Worm (Caenorhabditis elegans) whole organism, L4 larva: ENCODE data around the gene srd-15.
A peak's percentile ranks its signal among the peaks of the same experiment; 100 is the strongest.

Experiments used
- F26F4.8 ChIP-seq: fragments of 200-800 bp; sonication (Bioruptor generic); conservative IDR thresholded peaks from 2 replicates; pipeline ENCODE4 v1.3.6; 2022; ENCODE audit warnings: missing genetic modification characterization, missing compliant biosample characterization
- F49E8.2 ChIP-seq: sonication (generic microtip); optimal IDR thresholded peaks from 2 replicates; lab custom pipeline; 2016; ENCODE audit warnings: missing compliant biosample characterization, mild to moderate bottlenecking, missing genetic modification characterization, borderline replicate concordance
- R02D3.7 ChIP-seq: fragments of 150-350 bp; sonication (generic microtip); optimal IDR thresholded peaks from 3 replicates; lab custom pipeline; 2014; ENCODE audit warnings: missing biosample characterization, missing genetic modification characterization
- T26A8.4 ChIP-seq: fragments of 200-800 bp; sonication (Bioruptor generic); IDR thresholded peaks from 2 replicates; pipeline ENCODE4 v1.3.6; 2022; ENCODE audit warnings: missing genetic modification characterization, missing compliant biosample characterization
- ZK546.5 ChIP-seq, 2 experiments: sonication (generic microtip); optimal IDR thresholded peaks; 2 replicates each; lab custom pipeline; 2017; ENCODE audit warnings: missing biosample characterization in 2 of 2, missing genetic modification characterization in 2 of 2
- arid-1 ChIP-seq: fragments of 200-800 bp; sonication (Bioruptor generic); conservative IDR thresholded peaks from 2 replicates; pipeline ENCODE4 v1.3.6; 2022; ENCODE audit warnings: missing genetic modification reagents, missing genetic modification characterization, missing compliant biosample characterization
- attf-4 ChIP-seq: sonication (generic microtip); optimal IDR thresholded peaks from 3 replicates; lab custom pipeline; 2017; ENCODE audit warnings: missing biosample characterization, missing genetic modification characterization
- ceh-20 ChIP-seq: fragments of 200-800 bp; sonication (Bioruptor generic); IDR thresholded peaks from 2 replicates; pipeline ENCODE4 v1.3.6; 2022; ENCODE audit warnings: missing genetic modification reagents, missing genetic modification characterization, missing compliant biosample characterization
- ceh-44 ChIP-seq: fragments of 200-800 bp; sonication (Bioruptor generic); IDR thresholded peaks from 2 replicates; pipeline ENCODE4 v1.3.6; 2022; ENCODE audit warnings: missing genetic modification reagents, missing genetic modification characterization, missing compliant biosample characterization
- ceh-82 ChIP-seq: sonication (generic microtip); optimal IDR thresholded peaks from 2 replicates; lab custom pipeline; 2017; ENCODE audit warnings: missing biosample characterization, missing genetic modification characterization
- cey-2 ChIP-seq: sonication (generic microtip); optimal IDR thresholded peaks from 3 replicates; lab custom pipeline; 2017; ENCODE audit warnings: missing genetic modification characterization, mild to moderate bottlenecking, missing compliant biosample characterization, antibody characterized with exemption, borderline replicate concordance; ENCODE audit not compliant: insufficient read depth
- daf-16 ChIP-seq, 3 experiments: sonication (generic microtip); optimal IDR thresholded peaks; 2 replicates each; lab custom pipeline; 2016 to 2017; ENCODE audit warnings: missing genetic modification characterization in 3 of 3, missing genetic modification reagents in 3 of 3, mild to moderate bottlenecking in 2 of 3, missing compliant biosample characterization in 2 of 3, missing biosample characterization in 1 of 3, moderate library complexity in 1 of 3
- dmd-9 ChIP-seq: fragments of 200-800 bp; sonication (Bioruptor generic); IDR thresholded peaks from 2 replicates; pipeline ENCODE4 v1.3.6; 2022; ENCODE audit warnings: missing genetic modification reagents, missing genetic modification characterization, missing compliant biosample characterization
- dpl-1 ChIP-seq: fragments of 150-350 bp; optimal IDR thresholded peaks from 2 replicates; lab custom pipeline; 2014; ENCODE audit warnings: missing biosample characterization, missing genetic modification reagents, missing genetic modification characterization
- duxl-1 ChIP-seq: sonication (generic microtip); optimal IDR thresholded peaks from 2 replicates; lab custom pipeline; 2016; ENCODE audit warnings: mild to moderate bottlenecking, missing genetic modification characterization, moderate library complexity, missing compliant biosample characterization; ENCODE audit not compliant: poor library complexity
- egl-43 ChIP-seq: fragments of 200-800 bp; sonication (Bioruptor generic); IDR thresholded peaks from 2 replicates; pipeline ENCODE4 v1.3.6; 2022; ENCODE audit warnings: missing genetic modification reagents, missing genetic modification characterization, missing compliant biosample characterization
- fkh-10 ChIP-seq: fragments of 150-350 bp; optimal IDR thresholded peaks from 2 replicates; lab custom pipeline; 2014; ENCODE audit warnings: missing biosample characterization, missing genetic modification reagents, missing genetic modification characterization
- fos-1 ChIP-seq: fragments of 150-350 bp; optimal IDR thresholded peaks from 2 replicates; lab custom pipeline; 2014; ENCODE audit warnings: missing biosample characterization, missing genetic modification characterization
- hif-1 ChIP-seq, 2 experiments: sonication (generic microtip); optimal IDR thresholded peaks; 2 replicates each; lab custom pipeline; 2016 to 2017; ENCODE audit warnings: missing compliant biosample characterization in 2 of 2, missing genetic modification characterization in 2 of 2, missing genetic modification reagents in 2 of 2, missing genotype in 2 of 2, mild to moderate bottlenecking in 1 of 2
- hlh-30 ChIP-seq: sonication (generic microtip); optimal IDR thresholded peaks from 2 replicates; lab custom pipeline; 2017; ENCODE audit warnings: antibody characterized with exemption, mild to moderate bottlenecking, missing genetic modification characterization, missing compliant biosample characterization; ENCODE audit not compliant: insufficient read depth
- hmg-1.1 ChIP-seq: fragments of 200-800 bp; sonication (Bioruptor generic); IDR thresholded peaks from 2 replicates; pipeline ENCODE4 v1.3.6; 2022; ENCODE audit warnings: missing genetic modification reagents, missing genetic modification characterization, missing compliant biosample characterization
- jun-1 ChIP-seq: fragments of 150-350 bp; optimal IDR thresholded peaks from 2 replicates; lab custom pipeline; 2014; ENCODE audit warnings: missing biosample characterization, missing genetic modification reagents, missing genetic modification characterization
- lim-7 ChIP-seq: fragments of 200-800 bp; sonication (Bioruptor generic); IDR thresholded peaks from 2 replicates; pipeline ENCODE4 v1.3.6; 2022; ENCODE audit warnings: missing genetic modification characterization, missing compliant biosample characterization
- lin-1 ChIP-seq: fragments of 200-800 bp; sonication (Bioruptor generic); IDR thresholded peaks from 2 replicates; pipeline ENCODE4 v1.3.6; 2022; ENCODE audit warnings: missing genetic modification reagents, missing genetic modification characterization, missing compliant biosample characterization
- lin-13 ChIP-seq: fragments of 150-350 bp; optimal IDR thresholded peaks from 2 replicates; lab custom pipeline; 2014; ENCODE audit warnings: missing biosample characterization, missing genetic modification reagents, missing genetic modification characterization
- lin-15B ChIP-seq: fragments of 150-350 bp; sonication (generic microtip); optimal IDR thresholded peaks from 3 replicates; lab custom pipeline; 2014; ENCODE audit warnings: missing biosample characterization, missing genetic modification characterization
- lsy-2 ChIP-seq, 2 experiments: fragments of 150-350 bp in 1 of 2; sonication (generic microtip) in 1 of 2; optimal IDR thresholded peaks; 2 replicates each; lab custom pipeline; 2014 to 2017; ENCODE audit warnings: missing biosample characterization in 2 of 2, missing genetic modification characterization in 2 of 2
- madf-9 ChIP-seq: fragments of 200-800 bp; sonication (Bioruptor generic); conservative IDR thresholded peaks from 2 replicates; pipeline ENCODE4 v1.3.6; 2022; ENCODE audit warnings: missing genetic modification reagents, missing genetic modification characterization, missing compliant biosample characterization
- mxl-2 ChIP-seq: fragments of 200-800 bp; sonication (Bioruptor generic); conservative IDR thresholded peaks from 2 replicates; pipeline ENCODE4 v1.3.6; 2022; ENCODE audit warnings: missing genetic modification reagents, missing genetic modification characterization, missing compliant biosample characterization
- mxl-3 ChIP-seq: fragments of 200-800 bp; sonication (Bioruptor generic); optimal IDR thresholded peaks from 2 replicates; lab custom pipeline; 2018; ENCODE audit warnings: mild to moderate bottlenecking, missing genetic modification characterization, missing compliant biosample characterization
- nhr-10 ChIP-seq: fragments of 150-350 bp; optimal IDR thresholded peaks from 2 replicates; lab custom pipeline; 2014; ENCODE audit warnings: missing biosample characterization, missing genetic modification characterization
- nhr-11 ChIP-seq: fragments of 150-350 bp; optimal IDR thresholded peaks from 2 replicates; lab custom pipeline; 2014; ENCODE audit warnings: missing biosample characterization, missing genetic modification characterization
- nhr-237 ChIP-seq: sonication (generic microtip); optimal IDR thresholded peaks from 2 replicates; lab custom pipeline; 2017; ENCODE audit warnings: missing biosample characterization, missing genetic modification characterization
- nhr-28 ChIP-seq: fragments of 150-350 bp; optimal IDR thresholded peaks from 2 replicates; lab custom pipeline; 2014; ENCODE audit warnings: missing biosample characterization, missing genetic modification characterization
- nhr-41 ChIP-seq: fragments of 200-800 bp; sonication (Bioruptor generic); IDR thresholded peaks from 2 replicates; pipeline ENCODE4 v1.3.6; 2022; ENCODE audit warnings: missing genetic modification reagents, missing genetic modification characterization, missing compliant biosample characterization
- nhr-48 ChIP-seq: sonication (generic microtip); optimal IDR thresholded peaks from 2 replicates; lab custom pipeline; 2016; ENCODE audit warnings: mild to moderate bottlenecking, missing genetic modification characterization, missing compliant biosample characterization
- nhr-76 ChIP-seq: fragments of 150-350 bp; optimal IDR thresholded peaks from 2 replicates; lab custom pipeline; 2014; ENCODE audit warnings: missing biosample characterization, missing genetic modification characterization
- saeg-2 ChIP-seq: fragments of 200-800 bp; sonication (Bioruptor generic); IDR thresholded peaks from 2 replicates; pipeline ENCODE4 v1.3.6; 2022; ENCODE audit warnings: missing genetic modification reagents, missing genetic modification characterization, missing compliant biosample characterization
- sdz-12 ChIP-seq: fragments of 200-800 bp; sonication (Bioruptor generic); optimal IDR thresholded peaks from 2 replicates; lab custom pipeline; 2018; ENCODE audit warnings: mild to moderate bottlenecking, missing genetic modification characterization, missing compliant biosample characterization
- snpc-4 ChIP-seq: fragments of 150-350 bp; optimal IDR thresholded peaks from 2 replicates; lab custom pipeline; 2014; ENCODE audit warnings: missing biosample characterization, missing genetic modification characterization
- spr-1 ChIP-seq: sonication (generic microtip); optimal IDR thresholded peaks from 2 replicates; lab custom pipeline; 2016; ENCODE audit warnings: mild to moderate bottlenecking, missing genetic modification characterization, missing compliant biosample characterization
- spr-3 ChIP-seq: fragments of 200-800 bp; sonication (Bioruptor generic); optimal IDR thresholded peaks from 2 replicates; lab custom pipeline; 2018; ENCODE audit warnings: mild to moderate bottlenecking, missing genetic modification characterization, missing compliant biosample characterization
- unc-130 ChIP-seq: sonication (generic microtip); optimal IDR thresholded peaks from 2 replicates; lab custom pipeline; 2016; ENCODE audit warnings: missing genetic modification reagents, missing genetic modification characterization, missing compliant biosample characterization
- unc-39 ChIP-seq: sonication (generic microtip); optimal IDR thresholded peaks from 2 replicates; lab custom pipeline; 2017; ENCODE audit warnings: missing biosample characterization, missing genetic modification characterization
- zag-1 ChIP-seq: fragments of 150-350 bp; optimal IDR thresholded peaks from 2 replicates; lab custom pipeline; 2014; ENCODE audit warnings: missing biosample characterization, missing genetic modification characterization
- zfp-3 ChIP-seq: fragments of 200-800 bp; sonication (Bioruptor generic); conservative IDR thresholded peaks from 2 replicates; pipeline ENCODE4 v1.3.6; 2022; ENCODE audit warnings: missing genetic modification reagents, missing genetic modification characterization, missing compliant biosample characterization
- zip-2 ChIP-seq: fragments of 150-350 bp; optimal IDR thresholded peaks from 2 replicates; lab custom pipeline; 2014; ENCODE audit warnings: missing biosample characterization, missing genetic modification characterization
- ztf-7 ChIP-seq: fragments of 150-350 bp; optimal IDR thresholded peaks from 2 replicates; lab custom pipeline; 2014; ENCODE audit warnings: missing biosample characterization, missing genetic modification characterization

The srd-15 gene

DNA sequence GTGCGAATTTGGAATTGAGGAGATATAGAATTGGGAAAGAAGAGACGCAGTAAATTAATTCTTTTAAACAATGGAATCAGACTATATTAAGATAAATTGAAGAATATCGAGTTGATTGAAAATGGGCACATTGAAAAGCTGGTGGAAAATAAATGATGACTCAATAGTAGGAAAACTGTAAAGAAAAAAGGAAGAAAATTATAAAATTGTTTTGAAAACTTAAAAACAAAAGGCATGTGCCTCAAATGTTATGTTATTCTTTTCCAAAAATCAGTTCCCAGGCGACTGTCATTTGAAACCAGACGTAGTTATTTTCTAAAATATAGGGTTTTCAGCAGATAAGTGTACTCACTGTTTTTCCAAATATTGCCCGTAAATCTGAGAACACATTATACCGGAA, 13.7 kb upstream of the srd-15 start, which contains the start of gene C04E6.12:
TSS of gene C04E6.12 (minus strand) at position 101 of the 400 bp plus-strand sequence.
- no peak for TF ChIP-seq arid-1
- no peak for TF ChIP-seq duxl-1 (tag; lab: Kevin White, UChicago)
- no peak for TF ChIP-seq F26F4.8 (GFP tag; lab: Robert Waterston, UW)
- TF ChIP-seq nhr-76 (tag; lab: Kevin White, UChicago) = no peak
- TF ChIP-seq lin-1 (GFP tag; lab: Robert Waterston, UW) = no peak
- no peak for TF ChIP-seq lsy-2 (tag; optimal IDR thresholded peaks at IDR 0.05; lab: Kevin White, UChicago)
- no peak for TF ChIP-seq madf-9
- no peak for TF ChIP-seq spr-1 (tag; lab: Kevin White, UChicago)
- TF ChIP-seq T26A8.4 (GFP tag; lab: Robert Waterston, UW) = no peak
- TF ChIP-seq nhr-28 = no peak

DNA sequence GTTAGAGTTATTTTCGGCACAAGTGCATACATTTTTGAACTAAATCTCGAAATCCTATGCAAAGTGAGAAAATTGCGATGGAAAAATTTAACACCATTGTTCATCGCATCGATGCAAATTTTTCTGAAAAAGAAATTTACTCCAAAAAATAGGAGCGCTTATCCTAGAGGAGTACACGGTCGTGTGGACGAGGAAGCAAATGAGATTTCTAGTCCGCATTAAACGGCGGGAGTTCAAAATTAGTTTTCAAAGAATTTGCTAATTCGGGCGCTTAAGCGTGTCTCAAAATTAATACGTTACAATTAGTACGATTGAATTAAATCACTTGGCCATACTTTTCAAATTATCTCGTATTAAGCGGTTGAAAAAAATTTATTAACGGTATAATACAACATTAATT, 11.6 kb upstream of the srd-15 start, which contains the start of gene lrpr-1:
TSS of gene lrpr-1 (minus strand) at position 185 of the 400 bp plus-strand sequence.
- no peak for TF ChIP-seq unc-39 (tag; lab: Kevin White, UChicago)
- TF ChIP-seq nhr-76 (tag; lab: Kevin White, UChicago) = no peak
- TF ChIP-seq lin-13 (GFP tag; lab: Kevin White, UChicago) = peak; percentile 12
- TF ChIP-seq spr-1 (tag; lab: Kevin White, UChicago) = no peak
- TF ChIP-seq hmg-1.1 (GFP tag; lab: Robert Waterston, UW) = peak; percentile 66
- TF ChIP-seq zfp-3 (GFP tag; lab: Robert Waterston, UW) = no peak; the same call in 1 of the 2 replicates
- TF ChIP-seq snpc-4 (tag; lab: Kevin White, UChicago) = no peak
- peak; percentile 43 for TF ChIP-seq nhr-11
- 0 out of 2 replicates have a peak, but pooled peaks have one; percentile 49 for TF ChIP-seq mxl-2 (GFP tag; lab: Robert Waterston, UW)
- no peak for TF ChIP-seq fos-1
- no peak for TF ChIP-seq mxl-3 (GFP tag; lab: Kevin White, UChicago)
- no peak for TF ChIP-seq nhr-10 (tag; lab: Kevin White, UChicago)
- TF ChIP-seq ceh-20 (GFP tag; lab: Robert Waterston, UW) = peak; percentile 78
- TF ChIP-seq hif-1 (tag; optimal IDR thresholded peaks at IDR 0.05; lab: Kevin White, UChicago) = peak in 1 of 2 experiments; percentile 92
- TF ChIP-seq fkh-10 (GFP tag; lab: Kevin White, UChicago) = peak; percentile 3
- peak; percentile 85 for TF ChIP-seq madf-9
- peak; percentile 52 for TF ChIP-seq F49E8.2 (tag; lab: Kevin White, UChicago)
- no peak for TF ChIP-seq cey-2
- no peak for TF ChIP-seq ZK546.5 (tag; optimal IDR thresholded peaks at IDR 0.05; lab: Kevin White, UChicago)
- TF ChIP-seq saeg-2 (GFP tag; lab: Robert Waterston, UW) = no peak
- 0 out of 2 replicates have a peak, but pooled peaks have one; percentile 18 for TF ChIP-seq ceh-44 (GFP tag; lab: Robert Waterston, UW)
- TF ChIP-seq jun-1 (tag; lab: Kevin White, UChicago) = peak; percentile 30
- TF ChIP-seq attf-4 (tag; lab: Kevin White, UChicago) = no peak
- TF ChIP-seq daf-16 (GFP tag; optimal IDR thresholded peaks at IDR 0.05; lab: Kevin White, UChicago) = peak in 1 of 2 experiments; percentile 49
- no peak for TF ChIP-seq daf-16 (tag; optimal IDR thresholded peaks at IDR 0.05; lab: Kevin White, UChicago)
- TF ChIP-seq unc-130 (GFP tag; lab: Kevin White, UChicago) = peak; percentile 92
- TF ChIP-seq ztf-7 (tag; lab: Kevin White, UChicago) = no peak
- no peak for TF ChIP-seq egl-43 (GFP tag; lab: Robert Waterston, UW)
- TF ChIP-seq nhr-237 (tag; lab: Kevin White, UChicago) = no peak
- no peak for TF ChIP-seq nhr-48 (tag; lab: Kevin White, UChicago)
- TF ChIP-seq duxl-1 (tag; lab: Kevin White, UChicago) = peak; percentile 38
- no peak for TF ChIP-seq lim-7 (GFP tag; lab: Robert Waterston, UW)
- TF ChIP-seq zip-2 (tag; lab: Kevin White, UChicago) = no peak
- TF ChIP-seq sdz-12 (GFP tag; lab: Kevin White, UChicago) = no peak
- TF ChIP-seq T26A8.4 (GFP tag; lab: Robert Waterston, UW) = no peak
- TF ChIP-seq hlh-30 = peak; percentile 52
- TF ChIP-seq R02D3.7 (tag; lab: Kevin White, UChicago) = no peak
- TF ChIP-seq zag-1 (tag; lab: Kevin White, UChicago) = no peak
- peak; percentile 99 for TF ChIP-seq dpl-1
- TF ChIP-seq nhr-41 (GFP tag; lab: Robert Waterston, UW) = no peak
- no peak for TF ChIP-seq spr-3 (GFP tag; lab: Kevin White, UChicago)
- no peak for TF ChIP-seq ceh-82 (tag; lab: Kevin White, UChicago)
- peak; percentile 91 for TF ChIP-seq dmd-9 (GFP tag; lab: Robert Waterston, UW)
- TF ChIP-seq lin-15B (tag; lab: Kevin White, UChicago) = no peak
